Worm (Caenorhabditis elegans): ENCODE measurements around the gene F57F4.2.

Gene F57F4.2

ce11 chrV:6411161-6411560 lies 21.6 kb upstream of the F57F4.2 start (continued):
- TF ChIP-seq nhr-77 (tag; optimal IDR thresholded peaks at IDR 0.05) (no peak), ces-1 (GFP tag; optimal IDR thresholded peaks at IDR 0.05) (no peak), dpl-1 (GFP tag; optimal IDR thresholded peaks at IDR 0.05) (no peak), hlh-17 (GFP tag; optimal IDR thresholded peaks at IDR 0.05; ENCODE audit: borderline replicate concordance) (no peak), lin-14 (GFP tag; optimal IDR thresholded peaks at IDR 0.05) (peak; percentile 8), dsc-1 (tag; optimal IDR thresholded peaks at IDR 0.05) (no peak), fos-1 (tag; optimal IDR thresholded peaks at IDR 0.05) (no peak), efl-3 (GFP tag; optimal IDR thresholded peaks at IDR 0.05) (no peak), ztf-11 (tag; optimal IDR thresholded peaks at IDR 0.05) (no peak), fkh-4 (tag; optimal IDR thresholded peaks at IDR 0.05; ENCODE audit: borderline replicate concordance) (no peak), nhr-71 (tag; optimal IDR thresholded peaks at IDR 0.05) (peak; percentile 21), mep-1 (tag; optimal IDR thresholded peaks at IDR 0.05) (no peak), nhr-76 (tag; optimal IDR thresholded peaks at IDR 0.05) (no peak), nhr-11 (tag; optimal IDR thresholded peaks at IDR 0.05) (no peak), ceh-82 (tag; optimal IDR thresholded peaks at IDR 0.05) (no peak), swsn-7 (tag; optimal IDR thresholded peaks at IDR 0.05) (no peak), lsy-2 (tag; optimal IDR thresholded peaks at IDR 0.05) (no peak), irx-1 (tag; optimal IDR thresholded peaks at IDR 0.05) (no peak), lin-39 (tag; optimal IDR thresholded peaks at IDR 0.05) (no peak), aha-1 (tag; optimal IDR thresholded peaks at IDR 0.05) (no peak), mab-9 (GFP tag; IDR thresholded peaks at IDR 0.05) (no peak), unc-98 (GFP tag; IDR thresholded peaks at IDR 0.05) (no peak), grh-1 (GFP tag; IDR thresholded peaks at IDR 0.05) (no peak), ceh-90 (tag; optimal IDR thresholded peaks at IDR 0.05) (no peak), egl-13 (tag; optimal IDR thresholded peaks at IDR 0.05) (no peak), rnt-1 (tag; optimal IDR thresholded peaks at IDR 0.05) (no peak), mef-2 (tag; optimal IDR thresholded peaks at IDR 0.05) (no peak), pag-3 (tag; optimal IDR thresholded peaks at IDR 0.05; ENCODE audit: borderline replicate concordance, insufficient read depth) (no peak), fkh-8 (tag; optimal IDR thresholded peaks at IDR 0.05) (no peak), nhr-90 (tag; optimal IDR thresholded peaks at IDR 0.05; ENCODE audit: poor library complexity) (no peak), elt-2 (tag; optimal IDR thresholded peaks at IDR 0.05) (peak; percentile 95), zip-4 (GFP tag; optimal IDR thresholded peaks at IDR 0.05) (no peak), lin-15B (tag; optimal IDR thresholded peaks at IDR 0.05) (no peak), nhr-47 (tag; optimal IDR thresholded peaks at IDR 0.05) (no peak), tlp-1 (tag; optimal IDR thresholded peaks at IDR 0.05) (peak; percentile 10), ama-1 (optimal IDR thresholded peaks at IDR 0.05) (no peak), unc-62 (GFP tag; optimal IDR thresholded peaks at IDR 0.05) (no peak), F16B12.6 (tag; optimal IDR thresholded peaks at IDR 0.05) (no peak), efl-1 (optimal IDR thresholded peaks at IDR 0.05) (no peak), efl-1 (GFP tag; optimal IDR thresholded peaks at IDR 0.05 in 1 of 2) (peak in 1 of 2 experiments; percentile 37), nhr-20 (tag; optimal IDR thresholded peaks at IDR 0.05) (peak; percentile 50)

- TF ChIP-seq lin-39 (tag; optimal IDR thresholded peaks at IDR 0.05) (no peak), elt-2 (tag; optimal IDR thresholded peaks at IDR 0.05) (peak; percentile 3), lin-13 (GFP tag; optimal IDR thresholded peaks at IDR 0.05) (no peak), C04F5.9 (tag; optimal IDR thresholded peaks at IDR 0.05) (no peak), vab-15 (tag; optimal IDR thresholded peaks at IDR 0.05) (no peak), nhr-20 (tag; optimal IDR thresholded peaks at IDR 0.05) (no peak), lsy-2 (tag; optimal IDR thresholded peaks at IDR 0.05) (no peak), mdl-1 (tag; optimal IDR thresholded peaks at IDR 0.05) (no peak)
These were observed 19.2 kb upstream of the F57F4.2 start, which contains the start of gene bcf-1 for ce11 chrV:6408733-6409227. TSS of gene bcf-1 (minus strand) at chrV:6408783.

All from whole organism, L1 larva.